Fruit fly (Drosophila melanogaster) whole organism, embryonic: ENCODE measurements around the gene TRAM.

Source experiments
- CG12391 ChIP-seq: fragments of 200-800 bp; sonication (Bioruptor generic); optimal IDR thresholded peaks from 3 replicates; lab custom pipeline; 2018; ENCODE audit warnings: missing biosample characterization, mild to moderate bottlenecking, missing genetic modification characterization, moderate library complexity
- CG12744 ChIP-seq: fragments of 200-800 bp; sonication (Bioruptor generic); optimal IDR thresholded peaks from 2 replicates; lab custom pipeline; 2016; ENCODE audit warnings: missing biosample characterization, missing genetic modification characterization
- CG31365 ChIP-seq: fragments of 200-800 bp; sonication (Bioruptor generic); optimal IDR thresholded peaks from 2 replicates; lab custom pipeline; 2018; ENCODE audit warnings: missing biosample characterization, mild to moderate bottlenecking, missing genetic modification characterization
- Lpt ChIP-seq: fragments of >200 bp; optimal IDR thresholded peaks from 2 replicates; lab custom pipeline; 2018; ENCODE audit warnings: missing biosample characterization, missing genetic modification characterization
- emc ChIP-seq: fragments of 200-800 bp; sonication (Bioruptor generic); optimal IDR thresholded peaks from 2 replicates; lab custom pipeline; 2016; ENCODE audit warnings: missing biosample characterization, missing genetic modification characterization
- exex ChIP-seq: fragments of 200-800 bp; sonication (Bioruptor generic); optimal IDR thresholded peaks from 4 replicates; lab custom pipeline; 2018; ENCODE audit warnings: missing biosample characterization, mild to moderate bottlenecking, missing genetic modification characterization, moderate library complexity
- sna ChIP-seq: fragments of 200-800 bp; sonication (Bioruptor generic); IDR thresholded peaks from 2 replicates; pipeline ENCODE4 v1.3.6; 2022; ENCODE audit warnings: missing biosample characterization, missing genetic modification characterization; ENCODE audit not compliant: partially characterized antibody

DNA sequence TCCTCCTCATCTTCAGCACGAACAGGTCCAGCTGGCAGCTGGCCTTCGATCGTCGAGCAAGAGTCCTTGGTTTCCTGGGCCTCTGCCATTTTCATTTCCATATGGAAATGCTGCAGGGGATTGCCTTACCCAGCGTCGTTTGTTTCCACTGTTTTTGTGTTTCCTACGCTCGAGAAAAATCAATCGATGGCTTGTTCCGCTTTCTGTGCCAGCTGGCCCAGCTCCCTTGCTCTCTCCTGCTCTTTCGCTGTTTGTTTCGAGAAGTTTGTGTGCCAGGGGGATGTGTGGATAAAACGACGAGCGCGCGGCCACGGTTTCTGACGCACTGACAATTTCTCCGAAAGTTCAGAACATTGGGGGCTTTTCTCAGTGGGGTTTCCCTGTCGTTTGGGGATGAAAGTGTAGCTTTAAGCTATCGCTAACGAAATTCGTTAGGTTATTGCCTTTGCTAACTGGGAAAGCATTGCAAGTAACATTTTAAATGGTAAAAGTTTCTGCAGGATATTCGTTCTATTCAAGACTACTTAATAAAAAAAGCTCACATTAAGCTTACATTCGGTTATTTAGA lies 10.5 kb downstream of the TRAM start, which contains the start of gene CG3703:
- TF ChIP-seq CG31365, result no peak
- no peak for TF ChIP-seq CG12744 (GFP tag; lab: Kevin White, UChicago)
- TF ChIP-seq exex (tag; lab: Kevin White, UChicago), result no peak
- TF ChIP-seq CG12391 (tag; lab: Kevin White, UChicago), result no peak
- no peak for TF ChIP-seq Lpt (GFP tag; lab: Kevin White, UChicago)
- TF ChIP-seq emc (GFP tag; lab: Kevin White, UChicago), result no peak
- no peak for TF ChIP-seq sna (GFP tag; lab: Robert Waterston, UW)
